Worm (Caenorhabditis elegans) whole organism, midembryonic: Measurements from ENCODE around the gene Y57G11A.5.

Source experiments
- cog-1 ChIP-seq: sonication (generic microtip); optimal IDR thresholded peaks from 2 replicates; lab custom pipeline; 2016; ENCODE audit warnings: missing genetic modification characterization, missing compliant biosample characterization
- flt-1 ChIP-seq: fragments of 200-800 bp; sonication (Bioruptor generic); IDR thresholded peaks from 2 replicates; pipeline ENCODE4 v1.3.6; 2022; ENCODE audit warnings: missing genetic modification characterization, missing compliant biosample characterization
- med-1 ChIP-seq: sonication (generic microtip); optimal IDR thresholded peaks from 2 replicates; lab custom pipeline; 2017; ENCODE audit warnings: missing genetic modification characterization, mild to moderate bottlenecking, missing compliant biosample characterization, antibody characterized with exemption, missing genetic modification reagents; ENCODE audit not compliant: insufficient read depth

- TF ChIP-seq med-1 (GFP tag; lab: Kevin White, UChicago) (no peak), cog-1 (no peak), flt-1 (no peak)
Observed at ce11 chrIV:14483427-14483826, 28.9 kb downstream of the Y57G11A.5 start.
